Worm (Caenorhabditis elegans): ENCODE data around the gene K07H8.12.

The K07H8.12 gene

DNA sequence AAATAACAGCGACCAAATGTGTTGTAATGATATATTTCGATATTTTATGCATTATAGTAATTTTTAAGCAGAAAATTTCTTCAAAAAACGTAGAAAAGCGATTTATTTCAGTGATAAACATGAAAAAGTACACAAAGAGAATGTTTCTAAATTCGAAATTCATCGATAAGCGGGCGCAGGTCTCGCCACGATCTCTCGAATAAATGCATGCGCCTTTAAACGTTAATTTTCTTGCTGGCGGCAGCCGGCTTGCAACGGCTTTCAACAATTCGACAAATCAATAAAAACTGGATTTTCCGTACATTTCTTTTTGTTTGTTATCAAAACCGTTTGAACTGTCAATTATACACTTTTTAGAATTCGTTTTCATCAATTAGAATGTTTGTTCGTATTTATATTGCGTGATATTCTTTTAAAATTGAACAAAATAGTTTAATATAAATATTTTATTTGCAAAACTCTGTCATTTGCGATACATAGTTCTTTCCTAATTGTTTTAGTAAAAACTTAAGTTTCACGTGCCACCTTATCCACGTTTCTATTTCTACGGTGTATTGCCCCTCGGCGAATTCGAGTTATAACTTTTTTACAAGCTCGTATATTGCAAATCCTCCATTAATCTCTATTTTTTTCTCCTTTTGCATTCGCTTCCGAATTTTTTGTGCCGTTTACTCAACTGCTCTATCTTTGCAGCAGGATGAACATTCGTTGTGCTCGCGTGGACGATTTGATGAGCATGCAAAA lies 13.2 kb upstream of the K07H8.12 start, which contains the start of gene daf-31:
Gene daf-31, plus strand, starts transcription at position 694 of the 744 bp plus-strand sequence.
- peak; percentile 57 for TF ChIP-seq nhr-129 (tag; optimal IDR thresholded peaks at IDR 0.05)
- peak; percentile 54 for TF ChIP-seq gmeb-1 (tag; optimal IDR thresholded peaks at IDR 0.05)
- TF ChIP-seq nhr-77 (tag; optimal IDR thresholded peaks at IDR 0.05) = no peak
- peak; percentile 19 for TF ChIP-seq crh-2 (tag; optimal IDR thresholded peaks at IDR 0.05)
- TF ChIP-seq lsy-2 (tag; optimal IDR thresholded peaks at IDR 0.05) = peak in 1 of 2 experiments; percentile 77
- no peak for TF ChIP-seq ceh-82 (tag; optimal IDR thresholded peaks at IDR 0.05)
- peak; percentile 28 for TF ChIP-seq F13H6.1 (tag; optimal IDR thresholded peaks at IDR 0.05)
- TF ChIP-seq ztf-1 (GFP tag; conservative IDR thresholded peaks at IDR 0.05) = no peak
- TF ChIP-seq sma-9 (GFP tag; optimal IDR thresholded peaks at IDR 0.05) = peak; percentile 4
- TF ChIP-seq sma-9 (tag; optimal IDR thresholded peaks at IDR 0.05) = no peak
- no peak for TF ChIP-seq snpc-4 (tag; optimal IDR thresholded peaks at IDR 0.05)
- no peak for TF ChIP-seq sem-4 (tag; optimal IDR thresholded peaks at IDR 0.05)
- peak; percentile 31 for TF ChIP-seq fos-1 (tag; optimal IDR thresholded peaks at IDR 0.05)
- TF ChIP-seq mdl-1 (tag; optimal IDR thresholded peaks at IDR 0.05) = no peak
- TF ChIP-seq lin-13 (GFP tag; optimal IDR thresholded peaks at IDR 0.05) = peak; percentile 29
- peak; percentile 58 for TF ChIP-seq C34F6.9 (tag; optimal IDR thresholded peaks at IDR 0.05)
- no peak for TF ChIP-seq ZK546.5 (tag; optimal IDR thresholded peaks at IDR 0.05)
- peak; percentile 76 for TF ChIP-seq unc-55 (GFP tag; optimal IDR thresholded peaks at IDR 0.05)

- TF ChIP-seq unc-62 (GFP tag; optimal IDR thresholded peaks at IDR 0.05) = no peak
- no peak for TF ChIP-seq nhr-237 (tag; optimal IDR thresholded peaks at IDR 0.05)
- no peak for TF ChIP-seq ceh-16 (tag; optimal IDR thresholded peaks at IDR 0.05)
- TF ChIP-seq fos-1 (tag; optimal IDR thresholded peaks at IDR 0.05) = no peak
- TF ChIP-seq peb-1 (tag; optimal IDR thresholded peaks at IDR 0.05) = no peak
- no peak for TF ChIP-seq sem-4 (tag; optimal IDR thresholded peaks at IDR 0.05)
- no peak for TF ChIP-seq alr-1 (tag; optimal IDR thresholded peaks at IDR 0.05)
- TF ChIP-seq gmeb-1 (tag; optimal IDR thresholded peaks at IDR 0.05) = no peak
- no peak for TF ChIP-seq elt-1 (tag; optimal IDR thresholded peaks at IDR 0.05)
- TF ChIP-seq mdl-1 (tag; optimal IDR thresholded peaks at IDR 0.05) = no peak
- no peak for TF ChIP-seq nhr-23 (tag; optimal IDR thresholded peaks at IDR 0.05)
These were observed 12.8 kb upstream of the K07H8.12 start, which contains the start of gene nucl-1 for ce11 chrIV:8289505-8289579. Gene nucl-1, minus strand, starts transcription at chrIV:8289530.

ce11 chrIV:8289105-8289504 lies 12.6 kb upstream of the K07H8.12 start:
- TF ChIP-seq blmp-1 (tag; optimal IDR thresholded peaks at IDR 0.05; ENCODE audit: insufficient read depth) (no peak), ztf-11 (tag; optimal IDR thresholded peaks at IDR 0.05) (no peak)

DNA sequence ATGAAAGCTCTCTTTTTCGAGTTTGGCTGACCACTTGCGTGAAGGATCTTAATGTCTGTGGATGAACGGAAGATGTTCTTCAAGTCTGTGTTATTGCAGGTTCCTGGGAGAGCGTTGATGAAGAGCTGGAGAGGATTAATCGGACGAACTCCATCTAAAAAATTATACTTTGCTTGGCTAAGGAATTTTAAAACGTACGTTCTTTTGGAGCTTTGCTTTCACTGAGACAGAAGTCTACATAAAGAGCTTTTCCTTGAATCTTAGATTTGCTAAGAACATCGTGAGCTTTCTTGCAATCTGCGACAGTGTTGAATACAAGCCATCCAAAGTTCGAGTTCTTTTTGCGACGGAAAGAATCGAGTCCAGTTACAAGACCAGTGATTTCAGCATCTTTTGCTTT lies 10.8 kb upstream of the K07H8.12 start:
- TF ChIP-seq crh-2 (tag; optimal IDR thresholded peaks at IDR 0.05) = no peak
- no peak for TF ChIP-seq unc-39 (tag; optimal IDR thresholded peaks at IDR 0.05)
- TF ChIP-seq zag-1 (tag; optimal IDR thresholded peaks at IDR 0.05) = no peak
- TF ChIP-seq nhr-237 (tag; optimal IDR thresholded peaks at IDR 0.05) = no peak
- TF ChIP-seq egl-27 (tag; optimal IDR thresholded peaks at IDR 0.05) = no peak
- no peak for TF ChIP-seq nhr-77 (tag; optimal IDR thresholded peaks at IDR 0.05)
- no peak for TF ChIP-seq snpc-4 (tag; optimal IDR thresholded peaks at IDR 0.05)
- TF ChIP-seq mbf-1 (tag; optimal IDR thresholded peaks at IDR 0.05) = no peak
- TF ChIP-seq ceh-82 (tag; optimal IDR thresholded peaks at IDR 0.05) = no peak
- TF ChIP-seq mab-5 (tag; optimal IDR thresholded peaks at IDR 0.05) = no peak
- TF ChIP-seq sma-3 (GFP tag; optimal IDR thresholded peaks at IDR 0.05) = no peak
- no peak for TF ChIP-seq F13H6.1 (tag; optimal IDR thresholded peaks at IDR 0.05)
- no peak for TF ChIP-seq nhr-129 (tag; optimal IDR thresholded peaks at IDR 0.05)
- no peak for TF ChIP-seq unc-55 (GFP tag; optimal IDR thresholded peaks at IDR 0.05)
- no peak for TF ChIP-seq nhr-25 (tag; optimal IDR thresholded peaks at IDR 0.05)
- no peak for TF ChIP-seq alr-1 (tag; optimal IDR thresholded peaks at IDR 0.05)
- TF ChIP-seq elt-3 (tag; optimal IDR thresholded peaks at IDR 0.05) = no peak
- TF ChIP-seq nhr-12 (tag; optimal IDR thresholded peaks at IDR 0.05) = no peak
- TF ChIP-seq lin-13 (GFP tag; optimal IDR thresholded peaks at IDR 0.05) = no peak
- no peak for TF ChIP-seq unc-62 (GFP tag; optimal IDR thresholded peaks at IDR 0.05)

- no peak for TF ChIP-seq nhr-12 (tag; optimal IDR thresholded peaks at IDR 0.05)
- TF ChIP-seq mbf-1 (tag; optimal IDR thresholded peaks at IDR 0.05) = no peak
- TF ChIP-seq ceh-16 (tag; optimal IDR thresholded peaks at IDR 0.05) = no peak
- no peak for TF ChIP-seq ztf-4 (tag; optimal IDR thresholded peaks at IDR 0.05)
- TF ChIP-seq unc-62 (GFP tag; optimal IDR thresholded peaks at IDR 0.05) = no peak
- TF ChIP-seq skn-1 (tag; optimal IDR thresholded peaks at IDR 0.05) = no peak
- no peak for TF ChIP-seq ztf-11 (tag; optimal IDR thresholded peaks at IDR 0.05)
- TF ChIP-seq lsy-2 (tag; optimal IDR thresholded peaks at IDR 0.05) = no peak
- no peak for TF ChIP-seq alr-1 (tag; optimal IDR thresholded peaks at IDR 0.05)
- no peak for TF ChIP-seq unc-55 (GFP tag; optimal IDR thresholded peaks at IDR 0.05)
- no peak for TF ChIP-seq zag-1 (tag; optimal IDR thresholded peaks at IDR 0.05)
- no peak for TF ChIP-seq R02D3.7 (tag; optimal IDR thresholded peaks at IDR 0.05)
- TF ChIP-seq C34F6.9 (tag; optimal IDR thresholded peaks at IDR 0.05) = no peak
- no peak for TF ChIP-seq gmeb-1 (tag; optimal IDR thresholded peaks at IDR 0.05)
- no peak for TF ChIP-seq nhr-23 (tag; optimal IDR thresholded peaks at IDR 0.05)
- no peak for TF ChIP-seq elt-3 (tag; optimal IDR thresholded peaks at IDR 0.05)
- TF ChIP-seq nhr-77 (tag; optimal IDR thresholded peaks at IDR 0.05) = no peak
These were observed 9.8 kb upstream of the K07H8.12 start, which contains the start of gene K07H8.9 for ce11 chrIV:8286352-8286751. Gene K07H8.9, minus strand, starts transcription at chrIV:8286476.
